Fruit fly (Drosophila melanogaster): ENCODE data around the gene CG2260.

CG2260 gene

dm6 chrX:8126149-8126548 is 5.2 kb upstream of the CG2260 start (continued):
- peak; percentile 46 for TF ChIP-seq nerfin-1 (tag; optimal IDR thresholded peaks at IDR 0.05)
- TF ChIP-seq tx (GFP tag; optimal IDR thresholded peaks at IDR 0.05) = peak; percentile 39
- TF ChIP-seq tin (GFP tag; optimal IDR thresholded peaks at IDR 0.05) = peak; percentile 45
- TF ChIP-seq CG31441 (GFP tag; IDR thresholded peaks at IDR 0.05) = peak; percentile 65
- peak; percentile 81 for TF ChIP-seq CG17359 (tag; optimal IDR thresholded peaks at IDR 0.05)
- no peak for TF ChIP-seq Bteb2 (GFP tag; optimal IDR thresholded peaks at IDR 0.05)
- TF ChIP-seq salm (tag; optimal IDR thresholded peaks at IDR 0.05) = peak; percentile 21
- no peak for TF ChIP-seq CG12299 (tag; optimal IDR thresholded peaks at IDR 0.05)
- peak in 1 of 3 experiments; percentile 63 for TF ChIP-seq lola (GFP tag; optimal IDR thresholded peaks at IDR 0.05)
- peak; percentile 38; the same call in 2 of the 3 replicates for TF ChIP-seq CG14050 (GFP tag; IDR thresholded peaks at IDR 0.05)
- TF ChIP-seq CG13894 (tag; optimal IDR thresholded peaks at IDR 0.05) = no peak
- TF ChIP-seq E2f1 (GFP tag; IDR thresholded peaks at IDR 0.05) = peak; percentile 43
- peak; percentile 45; the same call in 1 of the 2 replicates for TF ChIP-seq CG10959 (GFP tag; IDR thresholded peaks at IDR 0.05)
- peak; percentile 57 for TF ChIP-seq grau (tag; optimal IDR thresholded peaks at IDR 0.05)
- peak; percentile 65 for TF ChIP-seq Ssrp (tag; optimal IDR thresholded peaks at IDR 0.05)
- TF ChIP-seq CG6854 (GFP tag; optimal IDR thresholded peaks at IDR 0.05) = no peak
- TF ChIP-seq inv (GFP tag; IDR thresholded peaks at IDR 0.05; ENCODE audit: partially characterized antibody) = no peak
- peak; percentile 72 for TF ChIP-seq vvl (GFP tag; IDR thresholded peaks at IDR 0.05)
- TF ChIP-seq CG33213 (GFP tag; optimal IDR thresholded peaks at IDR 0.05) = no peak
- no peak for TF ChIP-seq odd (GFP tag; optimal IDR thresholded peaks at IDR 0.05)
- TF ChIP-seq maf-S (GFP tag; optimal IDR thresholded peaks at IDR 0.05) = peak; percentile 6
- no peak for TF ChIP-seq pzg (GFP tag; optimal IDR thresholded peaks at IDR 0.05)
- TF ChIP-seq C15 (GFP tag; IDR thresholded peaks at IDR 0.05) = no peak
- peak; percentile 42 for TF ChIP-seq lilli (GFP tag; optimal IDR thresholded peaks at IDR 0.05)
- no peak for TF ChIP-seq CG7987 (GFP tag; optimal IDR thresholded peaks at IDR 0.05)
- peak; percentile 19 for TF ChIP-seq CG1233 (GFP tag; optimal IDR thresholded peaks at IDR 0.05)
- TF ChIP-seq CG17802 (tag; optimal IDR thresholded peaks at IDR 0.05) = peak; percentile 28
- peak; percentile 16 for TF ChIP-seq CG12155 (GFP tag; optimal IDR thresholded peaks at IDR 0.05)
- TF ChIP-seq CG11723 (GFP tag; optimal IDR thresholded peaks at IDR 0.05) = peak; percentile 9
- TF ChIP-seq CG10654 (GFP tag; optimal IDR thresholded peaks at IDR 0.05) = peak; percentile 30
- TF ChIP-seq H15 (GFP tag; IDR thresholded peaks at IDR 0.05) = peak; percentile 72
- peak; percentile 53 for TF ChIP-seq CG4820 (GFP tag; optimal IDR thresholded peaks at IDR 0.05)
- TF ChIP-seq corto (GFP tag; optimal IDR thresholded peaks at IDR 0.05) = no peak
- TF ChIP-seq Mrtf (GFP tag; IDR thresholded peaks at IDR 0.05) = peak; percentile 55; the same call in 2 of the 3 replicates
- no peak for TF ChIP-seq CG1647 (GFP tag; optimal IDR thresholded peaks at IDR 0.05)
- no peak for TF ChIP-seq pan (optimal IDR thresholded peaks at IDR 0.05)
- peak in 1 of 2 experiments; percentile 58 for TF ChIP-seq pan (GFP tag; optimal IDR thresholded peaks at IDR 0.05 in 1 of 2, IDR thresholded peaks at IDR 0.05 in 1 of 2)
- peak; percentile 52 for TF ChIP-seq jing (GFP tag; optimal IDR thresholded peaks at IDR 0.05)
- TF ChIP-seq amos (GFP tag; IDR thresholded peaks at IDR 0.05; ENCODE audit: partially characterized antibody) = no peak
- peak; percentile 50 for TF ChIP-seq CG30403 (GFP tag; optimal IDR thresholded peaks at IDR 0.05)
- peak; percentile 78 for TF ChIP-seq dmrt99B (tag; optimal IDR thresholded peaks at IDR 0.05)
- TF ChIP-seq ken (GFP tag; IDR thresholded peaks at IDR 0.05) = peak; percentile 75
- TF ChIP-seq CG17829 (tag; optimal IDR thresholded peaks at IDR 0.05) = peak; percentile 67
- no peak for TF ChIP-seq Dbx (GFP tag; IDR thresholded peaks at IDR 0.05)
- TF ChIP-seq CG4707 (GFP tag; optimal IDR thresholded peaks at IDR 0.05) = peak; percentile 49
- TF ChIP-seq cato (GFP tag; optimal IDR thresholded peaks at IDR 0.05; ENCODE audit: borderline replicate concordance) = peak; percentile 42
- TF ChIP-seq CG8388 (GFP tag; optimal IDR thresholded peaks at IDR 0.05) = peak; percentile 74
- no peak for TF ChIP-seq CG7928 (GFP tag; optimal IDR thresholded peaks at IDR 0.05)
- TF ChIP-seq Abd-B (GFP tag; optimal IDR thresholded peaks at IDR 0.05) = peak; percentile 59
- TF ChIP-seq lmd (GFP tag; IDR thresholded peaks at IDR 0.05) = peak; percentile 60
- TF ChIP-seq cg (GFP tag; optimal IDR thresholded peaks at IDR 0.05) = no peak

Data from whole organism, embryonic.